Worm (Caenorhabditis elegans) whole organism, mixed stage, embryonic: ENCODE results near the gene mcd-1.

ENCODE experiments used
- bed-3 ChIP-seq: fragments of 200-800 bp; sonication (Bioruptor generic); optimal IDR thresholded peaks from 3 replicates; lab custom pipeline; 2018; ENCODE audit warnings: mild to moderate bottlenecking, missing genetic modification characterization, moderate library complexity, missing compliant biosample characterization
- unc-39 ChIP-seq: fragments of 150-350 bp; optimal IDR thresholded peaks from 2 replicates; lab custom pipeline; 2014; ENCODE audit warnings: missing biosample characterization, missing genetic modification characterization

DNA sequence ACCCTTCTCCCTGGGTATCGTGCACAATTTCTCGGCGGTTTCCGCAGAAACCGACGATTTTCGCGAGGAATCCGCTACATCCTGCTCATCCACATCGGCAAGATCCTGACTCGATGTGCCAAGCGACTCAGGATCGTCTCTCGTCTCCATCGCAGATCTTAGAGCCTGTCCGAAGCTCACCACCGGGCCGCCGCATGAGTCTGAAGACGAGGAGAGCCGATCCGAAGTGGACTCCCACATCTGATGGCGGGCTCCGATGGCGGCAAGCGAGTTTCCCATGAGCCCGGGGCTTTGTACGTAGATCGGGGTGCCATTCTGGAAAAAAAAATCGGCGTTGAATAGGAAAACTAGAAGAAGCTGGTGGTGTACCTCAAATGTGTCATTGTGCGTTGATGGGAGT lies 30.0 kb upstream of the mcd-1 start:
- TF ChIP-seq bed-3 (GFP tag; lab: Kevin White, UChicago) (no peak), unc-39 (no peak)
